Fruit fly (Drosophila melanogaster) whole organism, embryonic: ENCODE measurements around the gene Der-2.

ENCODE experiments used
- Abd-B ChIP-seq: fragments of 200-800 bp; sonication (Bioruptor generic); optimal IDR thresholded peaks from 2 replicates; lab custom pipeline; 2018; ENCODE audit warnings: missing biosample characterization, mild to moderate bottlenecking, missing genetic modification characterization, moderate library complexity
- Bgb ChIP-seq: fragments of 200-800 bp; sonication (Bioruptor generic); IDR thresholded peaks from 2 replicates; pipeline ENCODE4 v1.3.6; 2022; ENCODE audit warnings: missing biosample characterization, missing genetic modification characterization; ENCODE audit not compliant: partially characterized antibody
- CG10366 ChIP-seq: fragments of 200-800 bp; sonication (Bioruptor generic); IDR thresholded peaks from 2 replicates; pipeline ENCODE4 v1.3.6; 2022; ENCODE audit warnings: missing biosample characterization, missing genetic modification characterization
- CG11093 ChIP-seq: fragments of 200-800 bp; sonication (Bioruptor generic); IDR thresholded peaks from 3 replicates; pipeline ENCODE4 v1.3.6; 2022; ENCODE audit warnings: missing biosample characterization, missing genetic modification characterization
- CG11560 ChIP-seq: fragments of 200-800 bp; sonication (Bioruptor generic); IDR thresholded peaks from 3 replicates; pipeline ENCODE4 v1.3.6; 2022; ENCODE audit warnings: missing biosample characterization, missing genetic modification characterization
- CG12942 ChIP-seq: fragments of 200-800 bp; sonication (Bioruptor generic); optimal IDR thresholded peaks from 3 replicates; lab custom pipeline; 2016; ENCODE audit warnings: missing biosample characterization, missing genetic modification characterization
- CG13287 ChIP-seq: fragments of 200-800 bp; sonication (Bioruptor generic); IDR thresholded peaks from 2 replicates; pipeline ENCODE4 v1.3.6; 2022; ENCODE audit warnings: missing biosample characterization, missing genetic modification characterization; ENCODE audit not compliant: partially characterized antibody
- CG15514 ChIP-seq: fragments of 200-800 bp; sonication (Bioruptor generic); optimal IDR thresholded peaks from 3 replicates; lab custom pipeline; 2017; ENCODE audit warnings: missing biosample characterization, missing genetic modification characterization, mild to moderate bottlenecking, moderate library complexity, missing genetic modification reagents
- CG32532 ChIP-seq: fragments of 200-800 bp; sonication (Bioruptor generic); IDR thresholded peaks from 2 replicates; pipeline ENCODE4 v1.3.6; 2022; ENCODE audit warnings: missing biosample characterization, missing genetic modification characterization
- CG3995 ChIP-seq: fragments of 200-800 bp; sonication (Bioruptor generic); optimal IDR thresholded peaks from 3 replicates; lab custom pipeline; 2016; ENCODE audit warnings: missing biosample characterization, missing genetic modification characterization
- CG42726 ChIP-seq: fragments of 200-800 bp; sonication (Bioruptor generic); IDR thresholded peaks from 2 replicates; pipeline ENCODE4 v1.3.6; 2022; ENCODE audit warnings: missing biosample characterization, missing genetic modification characterization; ENCODE audit not compliant: partially characterized antibody
- CG4617 ChIP-seq: fragments of 200-800 bp; sonication (Bioruptor generic); optimal IDR thresholded peaks from 3 replicates; lab custom pipeline; 2016; ENCODE audit warnings: missing biosample characterization, missing genetic modification characterization, borderline replicate concordance
- CG6791 ChIP-seq: fragments of 200-800 bp; sonication (Bioruptor generic); IDR thresholded peaks from 3 replicates; pipeline ENCODE4 v1.3.6; 2022; ENCODE audit warnings: missing biosample characterization, missing genetic modification characterization; ENCODE audit not compliant: partially characterized antibody
- CG8281 ChIP-seq: fragments of 200-800 bp; sonication (Bioruptor generic); optimal IDR thresholded peaks from 2 replicates; lab custom pipeline; 2018; ENCODE audit warnings: missing biosample characterization, mild to moderate bottlenecking, missing genetic modification characterization, moderate library complexity
- Camta ChIP-seq: fragments of 200-800 bp; sonication (Bioruptor generic); optimal IDR thresholded peaks from 2 replicates; lab custom pipeline; 2016; ENCODE audit warnings: missing biosample characterization, missing genetic modification characterization
- Dll ChIP-seq: fragments of 200-800 bp; sonication (Bioruptor generic); IDR thresholded peaks from 4 replicates; pipeline ENCODE4 v1.3.6; 2022; ENCODE audit warnings: missing biosample characterization, missing genetic modification characterization; ENCODE audit not compliant: partially characterized antibody
- Doc3 ChIP-seq: fragments of 200-800 bp; sonication (Bioruptor generic); IDR thresholded peaks from 3 replicates; pipeline ENCODE4 v1.3.6; 2022; ENCODE audit warnings: missing biosample characterization, missing genetic modification characterization; ENCODE audit not compliant: partially characterized antibody
- Dp ChIP-seq: fragments of 200-800 bp; sonication (Bioruptor generic); optimal IDR thresholded peaks from 2 replicates; lab custom pipeline; 2018; ENCODE audit warnings: missing biosample characterization, mild to moderate bottlenecking, missing genetic modification characterization, moderate library complexity
- E2f2 ChIP-seq: fragments of 200-800 bp; sonication (Bioruptor generic); IDR thresholded peaks from 2 replicates; pipeline ENCODE4 v1.3.6; 2022; ENCODE audit warnings: missing biosample characterization, missing genetic modification characterization
- Ets65A ChIP-seq: fragments of 200-800 bp; sonication (Bioruptor generic); peaks from one replicate; lab custom pipeline; 2016; ENCODE audit warnings: missing biosample characterization, missing genetic modification characterization
- HLH4C ChIP-seq: fragments of 200-800 bp; sonication (Bioruptor generic); IDR thresholded peaks from 3 replicates; pipeline ENCODE4 v1.3.6; 2022; ENCODE audit warnings: missing biosample characterization, missing genetic modification characterization; ENCODE audit not compliant: partially characterized antibody
- MESR4 ChIP-seq: fragments of 200-800 bp; sonication (Bioruptor generic); optimal IDR thresholded peaks from 2 replicates; lab custom pipeline; 2018; ENCODE audit warnings: missing biosample characterization, mild to moderate bottlenecking, missing genetic modification characterization, moderate library complexity
- Med ChIP-seq: fragments of 200-800 bp; sonication (Bioruptor generic); peaks from one replicate; lab custom pipeline; 2016; ENCODE audit warnings: missing biosample characterization, missing genetic modification characterization, mild to moderate bottlenecking, inconsistent platforms, moderate library complexity
- Opbp ChIP-seq: fragments of 200-800 bp; sonication (Bioruptor generic); IDR thresholded peaks from 3 replicates; pipeline ENCODE4 v1.3.6; 2022; ENCODE audit warnings: missing biosample characterization, missing genetic modification characterization; ENCODE audit not compliant: partially characterized antibody
- Scr ChIP-seq: fragments of 200-800 bp; sonication (Bioruptor generic); IDR thresholded peaks from 2 replicates; pipeline ENCODE4 v1.3.6; 2022; ENCODE audit warnings: missing biosample characterization, missing genetic modification characterization; ENCODE audit not compliant: partially characterized antibody
- Sry-δ ChIP-seq: fragments of 200-800 bp; sonication (Bioruptor generic); optimal IDR thresholded peaks from 2 replicates; lab custom pipeline; 2016; ENCODE audit warnings: missing biosample characterization, missing genetic modification characterization
- amos ChIP-seq: fragments of 200-800 bp; sonication (Bioruptor generic); IDR thresholded peaks from 2 replicates; pipeline ENCODE4 v1.3.6; 2022; ENCODE audit warnings: missing biosample characterization, missing genetic modification characterization; ENCODE audit not compliant: partially characterized antibody
- en ChIP-seq: fragments of 200-800 bp; sonication (Bioruptor generic); optimal IDR thresholded peaks from 2 replicates; lab custom pipeline; 2016; ENCODE audit warnings: missing biosample characterization, missing genetic modification characterization
- fu2 ChIP-seq: fragments of 200-800 bp; sonication (Bioruptor generic); optimal IDR thresholded peaks from 2 replicates; lab custom pipeline; 2016; ENCODE audit warnings: missing biosample characterization, missing genetic modification characterization
- hb ChIP-seq: fragments of 200-800 bp; sonication (Bioruptor generic); IDR thresholded peaks from 3 replicates; pipeline ENCODE4 v1.3.6; 2022; ENCODE audit warnings: missing biosample characterization, missing genetic modification characterization; ENCODE audit not compliant: partially characterized antibody
- hbn ChIP-seq: fragments of 200-800 bp; sonication (Bioruptor generic); IDR thresholded peaks from 2 replicates; pipeline ENCODE4 v1.3.6; 2022; ENCODE audit warnings: missing biosample characterization, missing genetic modification characterization; ENCODE audit not compliant: partially characterized antibody
- insv ChIP-seq, 2 experiments: fragments of 200-800 bp; sonication (Bioruptor generic); optimal IDR thresholded peaks; 3 replicates each; lab custom pipeline; 2016 to 2018; ENCODE audit warnings: missing biosample characterization in 2 of 2, missing genetic modification characterization in 2 of 2
- inv ChIP-seq: fragments of 200-800 bp; sonication (Bioruptor generic); IDR thresholded peaks from 2 replicates; pipeline ENCODE4 v1.3.6; 2022; ENCODE audit warnings: missing biosample characterization, missing genetic modification characterization; ENCODE audit not compliant: partially characterized antibody
- knrl ChIP-seq: fragments of 200-800 bp; sonication (Bioruptor generic); IDR thresholded peaks from 3 replicates; pipeline ENCODE4 v1.3.6; 2022; ENCODE audit warnings: missing biosample characterization, missing genetic modification characterization; ENCODE audit not compliant: partially characterized antibody
- mld ChIP-seq: fragments of 200-800 bp; sonication (Bioruptor generic); IDR thresholded peaks from 3 replicates; pipeline ENCODE4 v1.3.6; 2022; ENCODE audit warnings: missing biosample characterization, missing genetic modification characterization; ENCODE audit not compliant: partially characterized antibody
- nerfin-2 ChIP-seq: fragments of 200-800 bp; sonication (Bioruptor generic); IDR thresholded peaks from 2 replicates; pipeline ENCODE4 v1.3.6; 2022; ENCODE audit warnings: missing biosample characterization, missing genetic modification characterization; ENCODE audit not compliant: partially characterized antibody
- nmo ChIP-seq: fragments of 200-800 bp; sonication (Bioruptor generic); optimal IDR thresholded peaks from 2 replicates; lab custom pipeline; 2018; ENCODE audit warnings: missing biosample characterization, mild to moderate bottlenecking, missing genetic modification characterization, moderate library complexity
- row ChIP-seq: fragments of 200-800 bp; sonication (Bioruptor generic); IDR thresholded peaks from 3 replicates; pipeline ENCODE4 v1.3.6; 2022; ENCODE audit warnings: missing biosample characterization, missing genetic modification characterization
- sens ChIP-seq: fragments of 200-800 bp; sonication (Bioruptor generic); peaks from one replicate; lab custom pipeline; 2016; ENCODE audit warnings: missing biosample characterization, missing genetic modification characterization
- sna ChIP-seq: fragments of 200-800 bp; sonication (Bioruptor generic); IDR thresholded peaks from 2 replicates; pipeline ENCODE4 v1.3.6; 2022; ENCODE audit warnings: missing biosample characterization, missing genetic modification characterization; ENCODE audit not compliant: partially characterized antibody
- so ChIP-seq: fragments of 200-800 bp; sonication (Bioruptor generic); IDR thresholded peaks from 3 replicates; pipeline ENCODE4 v1.3.6; 2022; ENCODE audit warnings: missing biosample characterization, missing genetic modification characterization
- tna ChIP-seq: fragments of 200-800 bp; sonication (Bioruptor generic); IDR thresholded peaks from 2 replicates; pipeline ENCODE4 v1.3.6; 2022; ENCODE audit warnings: missing biosample characterization, missing genetic modification characterization; ENCODE audit not compliant: partially characterized antibody
- trem ChIP-seq: fragments of 200-800 bp; optimal IDR thresholded peaks from 3 replicates; lab custom pipeline; 2019; ENCODE audit warnings: missing biosample characterization, mild to moderate bottlenecking, missing genetic modification characterization, moderate library complexity
- unc-4 ChIP-seq: fragments of 200-800 bp; sonication (Bioruptor generic); IDR thresholded peaks from 2 replicates; pipeline ENCODE4 v1.3.6; 2022; ENCODE audit warnings: missing biosample characterization, missing genetic modification characterization; ENCODE audit not compliant: partially characterized antibody
- vnd ChIP-seq: fragments of 200-800 bp; sonication (Bioruptor generic); IDR thresholded peaks from 3 replicates; pipeline ENCODE4 v1.3.6; 2022; ENCODE audit warnings: missing biosample characterization, missing genetic modification characterization; ENCODE audit not compliant: partially characterized antibody
- vvl ChIP-seq: fragments of 200-800 bp; sonication (Bioruptor generic); IDR thresholded peaks from 2 replicates; pipeline ENCODE4 v1.3.6; 2022; ENCODE audit warnings: missing biosample characterization, missing genetic modification characterization
- zen2 ChIP-seq: fragments of 200-800 bp; sonication (Bioruptor generic); IDR thresholded peaks from 3 replicates; pipeline ENCODE4 v1.3.6; 2022; ENCODE audit warnings: missing biosample characterization, missing genetic modification characterization; ENCODE audit not compliant: partially characterized antibody

The Der-2 gene

DNA sequence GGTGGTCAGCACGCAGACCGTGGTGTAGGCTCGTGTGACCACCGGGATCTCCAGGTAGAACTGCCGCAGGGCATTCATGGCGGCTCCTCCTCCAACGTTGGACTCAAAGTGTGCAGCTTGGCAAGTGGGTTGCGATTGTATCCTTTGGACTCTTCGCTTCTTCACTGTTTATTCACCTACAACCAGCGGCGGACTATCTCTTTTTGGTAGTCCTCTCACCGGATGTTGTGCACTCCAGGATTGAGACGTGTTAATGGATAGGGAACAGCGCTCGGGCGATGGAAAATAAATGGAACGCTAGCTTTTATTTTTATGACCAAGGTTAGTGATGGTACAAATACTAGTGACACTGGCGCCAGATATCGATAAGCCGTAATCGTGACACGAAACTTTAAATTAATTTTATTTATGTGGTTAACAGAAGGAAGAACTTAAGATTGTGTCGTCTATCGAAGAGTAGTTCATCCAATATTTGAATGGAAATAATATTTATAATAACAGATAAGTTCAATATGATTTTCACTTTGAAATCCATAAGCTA, at the start of gene Der-2:
Gene Der-2, minus strand, starts transcription at position 347 of the 541 bp plus-strand sequence.
- TF ChIP-seq Camta (GFP tag; lab: Kevin White, UChicago) (no peak), vvl (GFP tag; lab: Robert Waterston, UW) (0 out of 2 replicates have a peak, but pooled peaks have one; percentile 32), Abd-B (GFP tag; lab: Kevin White, UChicago) (peak; percentile 64), CG42726 (GFP tag; lab: Robert Waterston, UW) (peak; percentile 86), Sry-δ (GFP tag; lab: Kevin White, UChicago) (peak; percentile 89), Doc3 (GFP tag; lab: Robert Waterston, UW) (peak; percentile 95), amos (GFP tag; lab: Robert Waterston, UW) (peak; percentile 89), MESR4 (peak; percentile 61), nmo (GFP tag; lab: Kevin White, UChicago) (peak; percentile 1), Opbp (GFP tag; lab: Robert Waterston, UW) (peak; percentile 91), en (GFP tag; lab: Kevin White, UChicago) (no peak), knrl (GFP tag; lab: Robert Waterston, UW) (peak; percentile 87), mld (peak; percentile 87), CG11093 (GFP tag; lab: Robert Waterston, UW) (no peak), E2f2 (peak; percentile 85), Med (GFP tag; lab: Kevin White, UChicago) (peak; percentile 66), Dll (GFP tag; lab: Robert Waterston, UW) (peak; percentile 94), vnd (GFP tag; lab: Robert Waterston, UW) (peak; percentile 78), so (GFP tag; lab: Robert Waterston, UW) (no peak), CG32532 (GFP tag; lab: Robert Waterston, UW) (no peak), sens (GFP tag; lab: Kevin White, UChicago) (peak; percentile 63), CG15514 (peak; percentile 66), insv (GFP tag; optimal IDR thresholded peaks at IDR 0.05; lab: Kevin White, UChicago) (no peak), CG11560 (tag; lab: Robert Waterston, UW) (no peak), nerfin-2 (GFP tag; lab: Robert Waterston, UW) (peak; percentile 64), CG4617 (peak; percentile 49), CG12942 (GFP tag; lab: Kevin White, UChicago) (no peak), hbn (GFP tag; lab: Robert Waterston, UW) (peak; percentile 90), hb (peak; percentile 75; the same call in 2 of the 3 replicates), CG6791 (peak; percentile 93), Dp (GFP tag; lab: Kevin White, UChicago) (peak; percentile 81), CG3995 (GFP tag; lab: Kevin White, UChicago) (peak; percentile 30), Bgb (GFP tag; lab: Robert Waterston, UW) (peak; percentile 92), Scr (GFP tag; lab: Robert Waterston, UW) (peak; percentile 91), unc-4 (peak; percentile 93), CG13287 (GFP tag; lab: Robert Waterston, UW) (peak; percentile 97), row (GFP tag; lab: Robert Waterston, UW) (peak; percentile 52; the same call in 2 of the 3 replicates), tna (GFP tag; lab: Robert Waterston, UW) (peak; percentile 83), trem (tag; lab: Kevin White, UChicago) (peak; percentile 40), sna (GFP tag; lab: Robert Waterston, UW) (peak; percentile 97), inv (GFP tag; lab: Robert Waterston, UW) (peak; percentile 74), CG8281 (no peak), Ets65A (peak; percentile 67), fu2 (GFP tag; lab: Kevin White, UChicago) (no peak), zen2 (peak; percentile 93), HLH4C (peak; percentile 83), CG10366 (GFP tag; lab: Robert Waterston, UW) (no peak)
